Worm (Caenorhabditis elegans) whole organism, midembryonic: ENCODE results near the gene F35D11.1.

ENCODE experiments used
- flt-1 ChIP-seq: fragments of 200-800 bp; sonication (Bioruptor generic); IDR thresholded peaks from 2 replicates; pipeline ENCODE4 v1.3.6; 2022; ENCODE audit warnings: missing genetic modification characterization, missing compliant biosample characterization
- klf-2 ChIP-seq: fragments of 200-800 bp; sonication (Bioruptor generic); conservative IDR thresholded peaks from 2 replicates; pipeline ENCODE4 v1.3.6; 2022; ENCODE audit warnings: missing genetic modification reagents, missing genetic modification characterization, missing compliant biosample characterization
- med-1 ChIP-seq: sonication (generic microtip); optimal IDR thresholded peaks from 2 replicates; lab custom pipeline; 2017; ENCODE audit warnings: missing genetic modification characterization, mild to moderate bottlenecking, missing compliant biosample characterization, antibody characterized with exemption, missing genetic modification reagents; ENCODE audit not compliant: insufficient read depth
- ref-1 ChIP-seq: fragments of 200-800 bp; sonication (Bioruptor generic); conservative IDR thresholded peaks from 2 replicates; pipeline ENCODE4 v1.3.6; 2022; ENCODE audit warnings: missing genetic modification reagents, missing genetic modification characterization, missing compliant biosample characterization
- tab-1 ChIP-seq: fragments of 200-800 bp; sonication (Bioruptor generic); IDR thresholded peaks from 2 replicates; pipeline ENCODE4 v1.3.6; 2022; ENCODE audit warnings: missing genetic modification characterization, missing compliant biosample characterization
- ztf-23 ChIP-seq: fragments of 200-800 bp; sonication (Bioruptor generic); IDR thresholded peaks from 2 replicates; pipeline ENCODE4 v1.3.6; 2022; ENCODE audit warnings: missing genetic modification reagents, missing genetic modification characterization, missing compliant biosample characterization
- ztf-29 ChIP-seq: fragments of 200-800 bp; sonication (Bioruptor generic); IDR thresholded peaks from 2 replicates; pipeline ENCODE4 v1.3.6; 2022; ENCODE audit warnings: missing genetic modification reagents, missing genetic modification characterization, missing compliant biosample characterization

DNA sequence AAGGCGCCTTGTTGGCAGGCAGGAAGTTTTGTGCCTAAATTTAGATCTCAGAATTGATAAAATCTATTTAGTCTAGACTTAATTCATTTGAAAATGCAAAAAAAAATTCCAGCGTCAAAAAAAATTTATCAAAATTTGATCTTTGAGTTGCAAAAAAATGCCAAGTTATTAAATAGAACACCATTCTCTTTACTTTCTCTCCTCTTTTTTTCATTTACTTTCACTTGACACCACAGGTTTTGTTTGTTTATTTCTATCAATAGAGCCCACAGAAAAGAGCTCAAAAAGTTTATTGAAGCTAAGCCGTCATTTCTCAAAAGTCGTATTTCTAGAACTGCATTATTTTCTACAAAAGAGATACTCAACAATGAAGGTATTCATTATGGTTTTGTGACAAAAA, 14.0 kb upstream of the F35D11.1 start, which contains the start of gene pqn-35:
- TF ChIP-seq flt-1 (GFP tag; lab: Robert Waterston, UW) (no peak), tab-1 (GFP tag; lab: Robert Waterston, UW) (no peak), ztf-29 (GFP tag; lab: Robert Waterston, UW) (no peak), ref-1 (no peak), ztf-23 (GFP tag; lab: Robert Waterston, UW) (no peak), klf-2 (no peak), med-1 (no peak)
